Fruit fly (Drosophila melanogaster) Kc167 (cell line): ENCODE results near the gene Sfp78E.

Experiments used
- Myc ChIP-seq: fragments of >200 bp; optimal IDR thresholded peaks from 2 replicates; lab custom pipeline; 2017; ENCODE audit warnings: missing external identifiers
- Sin3A ChIP-seq: fragments of >200 bp; optimal IDR thresholded peaks from 2 replicates; lab custom pipeline; 2018; ENCODE audit warnings: missing external identifiers
- h ChIP-seq: fragments of >200 bp; optimal IDR thresholded peaks from 3 replicates; lab custom pipeline; 2018; ENCODE audit warnings: missing external identifiers
- insv ChIP-seq: fragments of >200 bp; optimal IDR thresholded peaks from 3 replicates; lab custom pipeline; 2018; ENCODE audit warnings: missing external identifiers
- psq ChIP-seq: fragments of >200 bp; optimal IDR thresholded peaks from 2 replicates; lab custom pipeline; 2017; ENCODE audit warnings: missing external identifiers
- ttk ChIP-seq: sonication (Bioruptor generic); optimal IDR thresholded peaks from 2 replicates; lab custom pipeline; 2017; ENCODE audit warnings: missing external identifiers

Gene Sfp78E

DNA sequence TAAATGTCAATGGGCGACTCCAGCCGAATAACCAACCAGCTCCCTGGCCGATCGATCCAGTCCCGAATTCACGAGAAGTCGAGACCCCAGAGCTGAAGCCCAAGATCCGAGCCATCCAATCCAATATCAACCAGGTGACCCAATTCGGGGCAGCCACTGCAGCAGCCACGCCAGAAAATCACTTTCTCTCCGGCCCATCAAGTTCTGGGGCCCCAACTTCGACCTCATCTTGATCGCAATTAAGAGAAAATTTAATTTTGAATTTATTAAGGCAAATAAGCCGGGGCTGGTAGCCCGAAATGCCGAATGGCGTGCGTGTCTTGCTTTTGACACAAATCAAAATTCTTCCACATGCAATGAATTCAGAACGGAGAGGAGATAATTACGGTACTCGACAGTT, 36.0 kb downstream of the Sfp78E start:
- no peak for TF ChIP-seq ttk (lab: Kevin White, UChicago)
- TF ChIP-seq insv (lab: Kevin White, UChicago) = no peak
- TF ChIP-seq Sin3A (lab: Kevin White, UChicago) = no peak
- TF ChIP-seq psq (lab: Kevin White, UChicago) = no peak
- TF ChIP-seq Myc = no peak
- TF ChIP-seq h = no peak

DNA sequence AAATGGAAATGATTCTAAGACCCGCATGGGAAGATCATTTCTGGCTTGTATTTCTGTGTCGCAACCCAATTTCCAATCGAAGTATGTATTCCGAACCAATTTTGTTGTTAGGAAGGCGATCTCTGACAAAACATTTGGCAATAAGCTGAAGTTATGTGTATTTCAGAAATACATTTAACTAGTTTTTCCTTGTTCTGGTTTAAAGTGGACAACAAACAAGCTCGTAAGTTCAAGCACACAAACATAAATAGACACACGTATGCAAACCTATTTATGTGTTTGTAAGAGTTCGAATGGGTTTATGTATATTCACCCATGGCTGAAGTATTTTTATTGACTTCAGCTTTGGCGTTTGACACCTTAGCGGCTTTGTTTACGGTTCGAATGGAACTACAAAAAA, 38.0 kb downstream of the Sfp78E start:
- TF ChIP-seq psq (lab: Kevin White, UChicago) (no peak), Sin3A (lab: Kevin White, UChicago) (no peak), ttk (lab: Kevin White, UChicago) (no peak), h (no peak), Myc (no peak), insv (lab: Kevin White, UChicago) (no peak)

DNA sequence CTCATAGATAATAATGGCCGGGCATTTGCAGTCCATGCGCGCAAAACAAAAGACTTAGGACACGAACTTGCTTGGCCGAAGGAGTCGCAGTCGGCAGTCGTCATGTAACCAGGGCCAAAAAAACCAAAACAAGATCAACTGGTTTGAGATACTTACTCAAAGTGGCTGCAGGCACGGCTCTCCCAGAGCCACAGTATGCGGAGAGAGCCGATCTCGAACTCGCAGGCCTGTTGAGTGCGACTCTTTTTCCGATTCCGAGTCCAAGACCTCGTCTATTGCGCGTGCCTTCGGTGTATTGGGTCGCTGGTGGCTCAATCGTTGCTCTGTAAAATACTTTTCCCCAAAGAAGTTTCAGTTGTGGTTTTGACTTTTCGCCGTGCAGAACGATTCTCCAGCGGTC, 39.2 kb downstream of the Sfp78E start, which contains the start of gene CG43980:
TSS of gene CG43980 (plus strand) at position 352 of the 400 bp plus-strand sequence.
- no peak for TF ChIP-seq ttk (lab: Kevin White, UChicago)
- no peak for TF ChIP-seq Myc
- TF ChIP-seq h = no peak
- TF ChIP-seq insv (lab: Kevin White, UChicago) = no peak
- no peak for TF ChIP-seq Sin3A (lab: Kevin White, UChicago)
- no peak for TF ChIP-seq psq (lab: Kevin White, UChicago)

DNA sequence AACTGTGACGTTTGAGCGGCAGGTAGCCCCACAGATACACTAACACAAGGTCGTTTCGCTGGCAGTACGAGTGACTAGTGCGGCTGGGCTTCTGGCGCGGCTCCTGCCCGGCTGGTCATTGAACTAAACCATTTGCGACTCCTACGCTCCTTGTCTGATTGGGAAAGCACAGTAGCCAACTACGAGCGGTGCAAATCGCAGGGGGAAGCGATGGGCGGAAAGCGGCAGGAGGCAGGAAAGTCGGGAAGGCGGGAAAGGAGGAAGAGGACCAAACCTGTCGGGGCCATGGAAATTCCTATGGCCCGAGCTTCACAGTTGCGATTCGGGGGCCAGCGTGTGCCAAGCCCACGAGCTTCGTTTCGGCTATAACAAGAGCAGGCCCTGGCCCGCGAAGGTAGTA, 39.7 kb downstream of the Sfp78E start:
- TF ChIP-seq psq (lab: Kevin White, UChicago) = no peak
- TF ChIP-seq Myc = no peak
- no peak for TF ChIP-seq ttk (lab: Kevin White, UChicago)
- TF ChIP-seq insv (lab: Kevin White, UChicago) = no peak
- TF ChIP-seq Sin3A (lab: Kevin White, UChicago) = no peak
- TF ChIP-seq h = no peak

- TF ChIP-seq Sin3A (lab: Kevin White, UChicago) (no peak), h (no peak), ttk (lab: Kevin White, UChicago) (no peak), Myc (no peak), psq (lab: Kevin White, UChicago) (no peak), insv (lab: Kevin White, UChicago) (no peak)
Measured at dm6 chr3L:21642908-21643572, 40.8 kb downstream of the Sfp78E start.

DNA sequence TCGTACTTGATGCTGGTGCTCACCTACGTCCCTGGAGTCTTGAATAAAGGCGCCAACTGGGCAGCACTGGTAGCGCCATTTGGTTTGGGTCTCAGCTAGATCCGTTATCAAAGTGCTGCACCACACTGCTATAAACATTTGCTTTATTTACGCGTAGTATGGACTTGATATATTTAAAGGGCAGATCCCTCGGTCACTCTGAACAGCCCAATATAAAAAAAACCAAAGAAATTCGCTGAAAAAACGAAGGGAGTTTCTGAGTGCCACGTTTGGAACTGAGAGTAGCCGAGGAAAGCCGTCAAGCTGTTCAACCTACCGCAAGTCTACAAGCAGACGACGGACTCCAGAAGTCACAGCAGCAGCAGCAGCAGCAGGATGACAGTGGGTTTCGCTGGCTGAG, 43.0 kb downstream of the Sfp78E start, which contains the start of gene Atox1:
TSS of gene Atox1 (plus strand) at position 181 of the 400 bp plus-strand sequence.
- TF ChIP-seq Sin3A (lab: Kevin White, UChicago) (no peak), ttk (lab: Kevin White, UChicago) (no peak), psq (lab: Kevin White, UChicago) (no peak), h (no peak), insv (lab: Kevin White, UChicago) (no peak), Myc (no peak)

dm6 chr3L:21639059-21639458, 44.8 kb downstream of the Sfp78E start, which contains the start of gene CG32445:
TSS of gene CG32445 (plus strand) at chr3L:21639359.
- TF ChIP-seq h (no peak), Myc (no peak), psq (lab: Kevin White, UChicago) (no peak), ttk (lab: Kevin White, UChicago) (no peak), insv (lab: Kevin White, UChicago) (no peak)

- TF ChIP-seq ttk (lab: Kevin White, UChicago) (no peak), insv (lab: Kevin White, UChicago) (no peak), Myc (no peak), h (no peak), Sin3A (lab: Kevin White, UChicago) (no peak), psq (lab: Kevin White, UChicago) (no peak)
Measured at dm6 chr3L:21636265-21636993, 47.4 kb downstream of the Sfp78E start, which contains the start of gene CG32444. TSS of gene CG32444 (plus strand) at chr3L:21636947.

dm6 chr3L:21635208-21635607, 48.6 kb downstream of the Sfp78E start, which contains the start of gene ORMDL:
TSS of gene ORMDL (plus strand) at chr3L:21635305.
- TF ChIP-seq insv (lab: Kevin White, UChicago) = no peak
- no peak for TF ChIP-seq Sin3A (lab: Kevin White, UChicago)
- no peak for TF ChIP-seq ttk (lab: Kevin White, UChicago)
- TF ChIP-seq h = no peak
- TF ChIP-seq psq (lab: Kevin White, UChicago) = no peak
- TF ChIP-seq Myc = no peak

DNA sequence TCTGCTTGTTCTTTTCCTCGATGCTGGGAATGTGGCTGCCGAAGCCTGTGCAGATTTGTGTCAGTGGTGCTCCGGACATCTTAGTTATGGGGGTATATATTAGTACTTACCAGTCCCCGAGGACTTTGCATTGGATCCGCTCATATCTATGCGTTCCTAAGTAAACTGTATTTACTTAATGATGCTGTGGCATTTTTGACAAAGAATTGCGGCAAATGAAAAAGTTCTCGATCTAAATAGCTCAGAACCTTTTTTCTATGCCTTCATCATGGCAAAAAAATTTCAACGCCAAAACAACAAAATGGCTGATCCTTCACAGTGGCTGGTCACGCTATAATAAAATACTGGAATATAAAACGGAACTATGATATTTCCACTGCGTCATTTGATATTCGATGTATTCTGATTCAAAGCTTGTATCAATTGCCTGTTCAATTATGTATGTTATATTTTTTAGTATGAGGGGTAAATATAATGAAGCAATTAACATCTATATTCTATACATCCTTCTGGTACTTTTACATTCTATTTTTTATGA, 49.6 kb downstream of the Sfp78E start, which contains the start of gene MED1:
TSS of gene MED1 (minus strand) at position 295 of the 538 bp plus-strand sequence.
- TF ChIP-seq Sin3A (lab: Kevin White, UChicago) (no peak), Myc (no peak), insv (lab: Kevin White, UChicago) (no peak), ttk (lab: Kevin White, UChicago) (no peak), h (no peak), psq (lab: Kevin White, UChicago) (no peak)
